Worm (Caenorhabditis elegans): ENCODE measurements around the gene T07H3.7.
"Not testable (repeated sequence)": the region's sequence is repeated elsewhere in the genome, so short reads cannot be mapped to it uniquely, and the experiment has no call there.

The T07H3.7 gene

DNA sequence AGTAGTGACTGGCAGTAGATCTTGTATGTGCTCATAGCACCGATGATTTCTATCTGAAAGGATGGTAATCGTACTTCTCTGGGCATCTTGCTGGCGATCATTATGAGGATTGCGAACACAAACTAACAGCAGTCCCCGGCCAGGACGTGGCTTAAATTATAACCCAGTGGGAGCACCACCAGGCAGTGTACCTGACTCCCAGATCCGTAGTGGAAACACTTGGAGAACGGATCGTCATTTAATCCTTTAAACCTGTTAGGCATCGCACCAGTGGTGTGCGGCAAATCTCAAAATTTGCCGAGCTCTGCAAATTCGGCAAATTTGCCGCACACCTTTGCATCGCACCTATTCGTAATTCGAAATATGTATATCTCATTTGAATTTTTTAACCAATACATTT lies 22.1 kb downstream of the T07H3.7 start, which contains the start of gene K05F6.8:
Gene K05F6.8 (minus strand): TSS at position 101 of the 400 bp plus-strand sequence.
- no peak for TF ChIP-seq jun-1 (tag; optimal IDR thresholded peaks at IDR 0.05)
- no peak for TF ChIP-seq ceh-28 (tag; optimal IDR thresholded peaks at IDR 0.05)
- no peak for TF ChIP-seq hmg-11 (tag; optimal IDR thresholded peaks at IDR 0.05)
- no peak for TF ChIP-seq ceh-16 (tag; optimal IDR thresholded peaks at IDR 0.05)
- TF ChIP-seq lin-39 (tag; optimal IDR thresholded peaks at IDR 0.05): no peak

DNA sequence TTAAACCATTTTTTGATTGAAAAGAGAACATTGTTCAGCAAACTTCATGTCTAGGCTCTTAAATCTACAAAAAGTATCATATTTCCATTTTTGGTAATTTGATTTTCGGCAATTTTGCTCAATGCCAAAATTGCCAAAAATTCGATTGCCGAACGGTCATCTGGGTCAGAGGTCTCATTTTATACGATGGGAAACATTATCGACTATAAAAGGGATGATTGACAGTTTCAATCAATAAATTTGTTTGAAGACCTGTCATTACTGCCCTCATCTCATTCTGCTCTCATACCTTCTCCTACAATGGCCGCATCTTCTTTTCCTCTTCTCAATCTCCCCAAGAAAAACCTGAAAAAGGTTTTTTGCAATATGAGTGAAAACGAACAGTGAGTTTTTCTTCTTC lies 27.9 kb downstream of the T07H3.7 start, which contains the start of gene K05F6.14:
Gene K05F6.14 (plus strand): TSS at position 301 of the 400 bp plus-strand sequence.
- TF ChIP-seq skn-1 (tag; optimal IDR thresholded peaks at IDR 0.05) (no peak), elt-2 (tag; optimal IDR thresholded peaks at IDR 0.05) (no peak), nfya-1 (tag; optimal IDR thresholded peaks at IDR 0.05; ENCODE audit: insufficient read depth) (no peak), egl-5 (tag; optimal IDR thresholded peaks at IDR 0.05) (no peak), mml-1 (tag; optimal IDR thresholded peaks at IDR 0.05) (no peak), ZK546.5 (tag; optimal IDR thresholded peaks at IDR 0.05) (no peak), nhr-43 (tag; optimal IDR thresholded peaks at IDR 0.05; ENCODE audit: poor library complexity, severe bottlenecking) (no peak), aly-2 (tag; optimal IDR thresholded peaks at IDR 0.05) (no peak)

- TF ChIP-seq ztf-11 (tag; optimal IDR thresholded peaks at IDR 0.05): no peak
- TF ChIP-seq elt-3 (tag; optimal IDR thresholded peaks at IDR 0.05): no peak
- no peak for TF ChIP-seq fkh-10 (GFP tag; optimal IDR thresholded peaks at IDR 0.05)
- no peak for TF ChIP-seq daf-12 (tag; optimal IDR thresholded peaks at IDR 0.05)
- TF ChIP-seq elt-2 (tag; optimal IDR thresholded peaks at IDR 0.05): no peak
- no peak for TF ChIP-seq nfya-1 (tag; optimal IDR thresholded peaks at IDR 0.05; ENCODE audit: insufficient read depth)
- no peak for TF ChIP-seq tbx-2 (tag; optimal IDR thresholded peaks at IDR 0.05)
- TF ChIP-seq nhr-67 (tag; optimal IDR thresholded peaks at IDR 0.05): no peak
- no peak for TF ChIP-seq fos-1 (tag; optimal IDR thresholded peaks at IDR 0.05)
- TF ChIP-seq nhr-77 (tag; optimal IDR thresholded peaks at IDR 0.05): no peak
- TF ChIP-seq mdl-1 (tag; optimal IDR thresholded peaks at IDR 0.05): no peak
- no peak for TF ChIP-seq elt-1 (tag; optimal IDR thresholded peaks at IDR 0.05)
- no peak for TF ChIP-seq hmg-11 (tag; optimal IDR thresholded peaks at IDR 0.05)
- no peak for TF ChIP-seq ceh-28 (tag; optimal IDR thresholded peaks at IDR 0.05)
- no peak for TF ChIP-seq nhr-76 (tag; optimal IDR thresholded peaks at IDR 0.05)
- TF ChIP-seq nhr-23 (tag; optimal IDR thresholded peaks at IDR 0.05): no peak
Measured at ce11 chrII:1560839-1561238, 28.9 kb downstream of the T07H3.7 start.

ce11 chrII:1556217-1556616 lies 33.5 kb downstream of the T07H3.7 start, which contains the start of the genes fbxb-54 and fbxb-50:
Gene fbxb-54, minus strand, starts transcription at chrII:1556317.
Gene fbxb-50, plus strand, starts transcription at chrII:1556443.
- TF ChIP-seq fos-1 (tag; optimal IDR thresholded peaks at IDR 0.05); pqm-1 (tag; optimal IDR thresholded peaks at IDR 0.05); fkh-10 (GFP tag; optimal IDR thresholded peaks at IDR 0.05): not testable (repeated sequence)

- no peak for TF ChIP-seq lin-15B (tag; optimal IDR thresholded peaks at IDR 0.05)
- TF ChIP-seq nhr-12 (tag; optimal IDR thresholded peaks at IDR 0.05): no peak
- TF ChIP-seq ama-1 (optimal IDR thresholded peaks at IDR 0.05): no peak
- TF ChIP-seq nhr-28 (tag; optimal IDR thresholded peaks at IDR 0.05): no peak
- TF ChIP-seq nhr-11 (tag; optimal IDR thresholded peaks at IDR 0.05): no peak
- TF ChIP-seq fos-1 (tag; optimal IDR thresholded peaks at IDR 0.05): no peak
- TF ChIP-seq ZK546.5 (tag; optimal IDR thresholded peaks at IDR 0.05): no peak
- no peak for TF ChIP-seq ztf-11 (tag; optimal IDR thresholded peaks at IDR 0.05)
- no peak for TF ChIP-seq nhr-67 (tag; optimal IDR thresholded peaks at IDR 0.05)
- TF ChIP-seq ceh-28 (tag; optimal IDR thresholded peaks at IDR 0.05): no peak
- TF ChIP-seq ceh-16 (tag; optimal IDR thresholded peaks at IDR 0.05): no peak
Measured at ce11 chrII:1550501-1550900, 39.2 kb downstream of the T07H3.7 start, which contains the start of the genes fbxb-52 and fbxb-51. Gene fbxb-52, minus strand, starts transcription at chrII:1550601. Gene fbxb-51, plus strand, starts transcription at chrII:1550712.

DNA sequence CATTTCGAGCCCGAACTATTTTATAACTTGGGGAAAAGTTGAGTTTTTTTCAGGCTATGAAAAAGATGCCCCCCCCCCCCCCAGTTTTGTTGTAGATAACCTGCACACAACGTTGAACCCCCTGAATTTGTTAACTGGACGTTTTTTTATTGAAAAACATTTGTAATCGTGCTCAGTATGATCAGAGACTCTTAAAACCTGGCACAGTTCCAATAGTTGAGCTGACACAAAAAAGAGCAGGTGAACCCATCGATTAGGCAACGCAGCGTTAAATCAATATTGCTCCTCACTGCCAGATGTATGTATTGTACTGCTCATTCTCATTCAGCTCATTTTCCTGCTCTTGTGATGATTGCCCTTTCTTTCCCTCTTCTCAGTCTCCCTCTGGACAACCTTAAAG lies 44.1 kb downstream of the T07H3.7 start, which contains the start of gene K05F6.12:
Gene K05F6.12 (plus strand): TSS at position 301 of the 400 bp plus-strand sequence.
- TF ChIP-seq unc-39 (tag; optimal IDR thresholded peaks at IDR 0.05) (no peak), elt-2 (tag; optimal IDR thresholded peaks at IDR 0.05) (no peak), mdl-1 (tag; optimal IDR thresholded peaks at IDR 0.05) (no peak), nhr-25 (tag; optimal IDR thresholded peaks at IDR 0.05) (no peak), hmg-11 (tag; optimal IDR thresholded peaks at IDR 0.05) (no peak), nhr-76 (tag; optimal IDR thresholded peaks at IDR 0.05) (no peak), R02D3.7 (tag; optimal IDR thresholded peaks at IDR 0.05) (no peak), egl-5 (tag; optimal IDR thresholded peaks at IDR 0.05) (no peak), nhr-77 (tag; optimal IDR thresholded peaks at IDR 0.05) (no peak), unc-62 (GFP tag; optimal IDR thresholded peaks at IDR 0.05) (no peak), nhr-11 (tag; optimal IDR thresholded peaks at IDR 0.05) (no peak), lsy-12 (tag; optimal IDR thresholded peaks at IDR 0.05) (no peak), elt-3 (tag; optimal IDR thresholded peaks at IDR 0.05) (no peak), ztf-11 (tag; optimal IDR thresholded peaks at IDR 0.05) (no peak), aly-2 (tag; optimal IDR thresholded peaks at IDR 0.05) (no peak), ztf-4 (tag; optimal IDR thresholded peaks at IDR 0.05) (no peak), pqm-1 (tag; optimal IDR thresholded peaks at IDR 0.05) (no peak), mml-1 (tag; optimal IDR thresholded peaks at IDR 0.05) (no peak)

All from whole organism, L3 larva.